Fruit fly (Drosophila melanogaster): ENCODE data around the gene Antdh.

dm6 chrX:11123561-11123960 lies 45.3 kb downstream of the Antdh start:
- TF ChIP-seq Dif (GFP tag; optimal IDR thresholded peaks at IDR 0.05; ENCODE audit: partially characterized antibody) (no peak), Sp1 (GFP tag; optimal IDR thresholded peaks at IDR 0.05) (no peak), N (GFP tag; optimal IDR thresholded peaks at IDR 0.05) (no peak)

Data from whole organism, wandering third instar larva.